Worm (Caenorhabditis elegans): Measurements from ENCODE around the gene rmh-2.
A peak's percentile ranks its signal among the peaks of the same experiment; 100 is the strongest.

The rmh-2 gene

ce11 chrV:9922481-9922880, 8.1 kb downstream of the rmh-2 start, which contains the start of gene C50H2.7:
Gene C50H2.7, plus strand, starts transcription at chrV:9922781.
- TF ChIP-seq ceh-16 (tag; optimal IDR thresholded peaks at IDR 0.05) (no peak), nhr-77 (tag; optimal IDR thresholded peaks at IDR 0.05) (no peak), mdl-1 (tag; optimal IDR thresholded peaks at IDR 0.05) (no peak), ceh-82 (tag; optimal IDR thresholded peaks at IDR 0.05) (no peak), sma-3 (GFP tag; optimal IDR thresholded peaks at IDR 0.05) (no peak)

DNA sequence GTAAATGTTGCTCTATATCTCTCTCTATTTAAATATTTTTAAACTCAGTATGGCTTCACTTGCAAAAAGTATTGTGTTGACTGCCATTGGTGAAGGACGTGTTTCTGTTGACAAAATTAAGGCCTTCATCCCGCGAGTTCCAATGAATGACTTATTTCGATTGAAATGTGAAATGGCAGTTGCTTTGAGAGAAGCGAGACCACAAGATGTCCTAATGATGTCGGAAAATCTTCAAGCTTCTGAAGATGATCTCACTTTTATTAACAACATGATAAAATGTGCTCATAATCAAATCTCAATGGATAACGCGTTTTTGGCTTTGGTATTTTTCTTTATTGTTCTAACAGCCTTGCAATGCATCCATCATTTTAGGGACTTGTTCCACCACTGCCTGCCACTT, 9.3 kb downstream of the rmh-2 start, which contains the start of gene ceh-75:
ceh-75 (plus strand) TSS at position 50 of the 400 bp plus-strand sequence.
- TF ChIP-seq C34F6.9 (tag; optimal IDR thresholded peaks at IDR 0.05) (no peak), nhr-77 (tag; optimal IDR thresholded peaks at IDR 0.05) (no peak), snpc-4 (tag; optimal IDR thresholded peaks at IDR 0.05) (no peak), mab-5 (tag; optimal IDR thresholded peaks at IDR 0.05) (no peak), elt-1 (tag; optimal IDR thresholded peaks at IDR 0.05) (no peak), ztf-11 (tag; optimal IDR thresholded peaks at IDR 0.05) (no peak), lin-39 (tag; optimal IDR thresholded peaks at IDR 0.05) (no peak), unc-62 (GFP tag; optimal IDR thresholded peaks at IDR 0.05) (no peak), fos-1 (tag; optimal IDR thresholded peaks at IDR 0.05) (no peak), nhr-129 (tag; optimal IDR thresholded peaks at IDR 0.05) (no peak), zag-1 (tag; optimal IDR thresholded peaks at IDR 0.05) (no peak), nhr-23 (tag; optimal IDR thresholded peaks at IDR 0.05) (no peak), R02D3.7 (tag; optimal IDR thresholded peaks at IDR 0.05) (no peak), blmp-1 (tag; optimal IDR thresholded peaks at IDR 0.05; ENCODE audit: insufficient read depth) (no peak), F13H6.1 (tag; optimal IDR thresholded peaks at IDR 0.05) (no peak), lsy-2 (tag; optimal IDR thresholded peaks at IDR 0.05) (no peak), ceh-16 (tag; optimal IDR thresholded peaks at IDR 0.05) (no peak), nhr-12 (tag; optimal IDR thresholded peaks at IDR 0.05) (no peak), nhr-6 (tag; optimal IDR thresholded peaks at IDR 0.05) (no peak)

- no peak for TF ChIP-seq nhr-77 (tag; optimal IDR thresholded peaks at IDR 0.05)
- no peak for TF ChIP-seq nhr-12 (tag; optimal IDR thresholded peaks at IDR 0.05)
- TF ChIP-seq ZK546.5 (tag; optimal IDR thresholded peaks at IDR 0.05): no peak
Measured at ce11 chrV:9918410-9918809, 12.2 kb downstream of the rmh-2 start, which contains the start of gene C50H2.5. Gene C50H2.5, plus strand, starts transcription at chrV:9918710.

DNA sequence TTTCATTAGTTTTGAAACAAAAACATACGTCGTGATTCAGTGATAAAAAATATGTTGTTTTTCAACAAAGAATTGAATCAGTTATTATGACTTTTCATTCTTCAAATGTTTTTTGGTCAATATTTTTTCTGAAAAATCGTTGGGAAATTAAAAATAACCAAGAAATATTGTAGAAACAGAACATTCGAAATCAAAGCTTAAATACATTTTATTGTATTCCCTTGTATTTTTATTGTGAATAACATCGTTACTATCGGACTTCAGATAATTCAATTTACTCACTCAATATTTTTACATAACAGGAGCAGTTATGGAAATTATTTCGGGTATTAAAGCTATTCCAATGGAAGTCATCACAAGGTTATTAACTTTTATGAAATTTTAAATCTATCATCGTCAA, 13.9 kb downstream of the rmh-2 start, which contains the start of gene C50H2.4:
C50H2.4 (plus strand) TSS at position 301 of the 400 bp plus-strand sequence.
- no peak for TF ChIP-seq egl-27 (tag; optimal IDR thresholded peaks at IDR 0.05)
- no peak for TF ChIP-seq sma-9 (GFP tag; optimal IDR thresholded peaks at IDR 0.05)
- TF ChIP-seq sma-9 (tag; optimal IDR thresholded peaks at IDR 0.05): no peak
- TF ChIP-seq nhr-237 (tag; optimal IDR thresholded peaks at IDR 0.05): no peak
- TF ChIP-seq skn-1 (tag; optimal IDR thresholded peaks at IDR 0.05): no peak

ce11 chrV:9915021-9915420, 15.6 kb downstream of the rmh-2 start, which contains the start of gene mec-9:
Gene mec-9, minus strand, starts transcription at chrV:9915121.
- TF ChIP-seq mbf-1 (tag; optimal IDR thresholded peaks at IDR 0.05): no peak
- peak; percentile 73 for TF ChIP-seq unc-55 (GFP tag; optimal IDR thresholded peaks at IDR 0.05)
- TF ChIP-seq unc-39 (tag; optimal IDR thresholded peaks at IDR 0.05): no peak
- TF ChIP-seq peb-1 (tag; optimal IDR thresholded peaks at IDR 0.05): no peak
- TF ChIP-seq mab-5 (tag; optimal IDR thresholded peaks at IDR 0.05): no peak
- TF ChIP-seq ztf-1 (GFP tag; conservative IDR thresholded peaks at IDR 0.05): no peak
- TF ChIP-seq blmp-1 (tag; optimal IDR thresholded peaks at IDR 0.05; ENCODE audit: insufficient read depth): no peak
- TF ChIP-seq nhr-25 (tag; optimal IDR thresholded peaks at IDR 0.05): no peak

DNA sequence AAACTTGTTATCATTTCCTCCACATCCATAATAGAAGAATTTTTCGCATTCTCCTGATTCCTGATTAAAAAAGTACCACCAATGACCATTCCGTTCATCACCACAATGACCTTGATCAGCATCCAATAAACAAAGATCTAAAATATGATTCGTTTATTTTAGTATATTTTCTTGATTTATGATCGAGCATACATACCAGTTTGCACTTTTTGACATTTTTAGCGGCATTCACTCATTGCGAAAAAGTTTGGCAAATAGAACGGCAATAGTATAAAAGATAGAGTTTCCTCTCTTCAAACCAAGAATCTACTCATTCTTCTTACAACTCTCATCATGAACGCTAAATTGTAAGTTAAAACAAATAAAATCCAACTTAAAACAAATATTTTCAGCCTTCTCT, 16.7 kb downstream of the rmh-2 start, which contains the start of gene fipr-10:
fipr-10 (plus strand) TSS at position 301 of the 400 bp plus-strand sequence.
- no peak for TF ChIP-seq sma-3 (GFP tag; optimal IDR thresholded peaks at IDR 0.05)
- TF ChIP-seq ZK546.5 (tag; optimal IDR thresholded peaks at IDR 0.05): no peak
- TF ChIP-seq nhr-23 (tag; optimal IDR thresholded peaks at IDR 0.05): no peak
- no peak for TF ChIP-seq sem-4 (tag; optimal IDR thresholded peaks at IDR 0.05)

Measured in whole organism, L2 larva.